Fruit fly (Drosophila melanogaster): ENCODE data around the gene Hsc70-3.

Hsc70-3 gene

dm6 chrX:11854758-11855465 is 48.0 kb upstream of the Hsc70-3 start, which contains the start of the genes CG10347 and ATP7 (continued):
- TF ChIP-seq Dp (GFP tag; optimal IDR thresholded peaks at IDR 0.05), result peak; percentile 53
- peak; percentile 10 for TF ChIP-seq Mad (GFP tag; optimal IDR thresholded peaks at IDR 0.05)
- peak; percentile 49 for TF ChIP-seq gem (tag; optimal IDR thresholded peaks at IDR 0.05)
- no peak for TF ChIP-seq CG8359 (GFP tag; optimal IDR thresholded peaks at IDR 0.05; ENCODE audit: borderline replicate concordance)
- no peak for TF ChIP-seq Lim3 (GFP tag; IDR thresholded peaks at IDR 0.05)
- no peak for TF ChIP-seq cato (GFP tag; optimal IDR thresholded peaks at IDR 0.05; ENCODE audit: borderline replicate concordance)
- TF ChIP-seq phol (tag; optimal IDR thresholded peaks at IDR 0.05), result peak; percentile 38
- no peak for TF ChIP-seq CG10979 (tag; optimal IDR thresholded peaks at IDR 0.05)
- TF ChIP-seq amos (GFP tag; IDR thresholded peaks at IDR 0.05; ENCODE audit: partially characterized antibody), result peak; percentile 86
- peak; percentile 47 for TF ChIP-seq nom (GFP tag; optimal IDR thresholded peaks at IDR 0.05)
- no peak for TF ChIP-seq Ssrp (tag; optimal IDR thresholded peaks at IDR 0.05)
- no peak for TF ChIP-seq klu (GFP tag; IDR thresholded peaks at IDR 0.05)
- no peak for TF ChIP-seq Abd-B (GFP tag; optimal IDR thresholded peaks at IDR 0.05)
- TF ChIP-seq inv (GFP tag; IDR thresholded peaks at IDR 0.05; ENCODE audit: partially characterized antibody), result peak; percentile 86
- TF ChIP-seq CG15479 (GFP tag; optimal IDR thresholded peaks at IDR 0.05), result no peak
- no peak for TF ChIP-seq zf30C (GFP tag; optimal IDR thresholded peaks at IDR 0.05)
- no peak for TF ChIP-seq gsb-n (tag; optimal IDR thresholded peaks at IDR 0.05)
- TF ChIP-seq NC2β (GFP tag; optimal IDR thresholded peaks at IDR 0.05), result peak; percentile 51
- TF ChIP-seq cg (GFP tag; optimal IDR thresholded peaks at IDR 0.05), result no peak
- TF ChIP-seq CG13296 (GFP tag; optimal IDR thresholded peaks at IDR 0.05), result peak; percentile 6
- no peak for TF ChIP-seq Ada2b (GFP tag; IDR thresholded peaks at IDR 0.05)
- TF ChIP-seq Sin3A (optimal IDR thresholded peaks at IDR 0.05), result peak; percentile 72
- TF ChIP-seq Usf (GFP tag; optimal IDR thresholded peaks at IDR 0.05), result no peak
- TF ChIP-seq CG11695 (GFP tag; IDR thresholded peaks at IDR 0.05), result no peak
- TF ChIP-seq repo (GFP tag; optimal IDR thresholded peaks at IDR 0.05), result peak; percentile 25
- TF ChIP-seq CG10543 (GFP tag; optimal IDR thresholded peaks at IDR 0.05), result peak; percentile 33
- TF ChIP-seq CG6791 (GFP tag; IDR thresholded peaks at IDR 0.05; ENCODE audit: partially characterized antibody), result peak; percentile 86
- peak; percentile 49 for TF ChIP-seq CG14710 (tag; optimal IDR thresholded peaks at IDR 0.05)
- TF ChIP-seq mld (GFP tag; IDR thresholded peaks at IDR 0.05; ENCODE audit: partially characterized antibody), result no peak; the same call in 2 of the 3 replicates
- peak; percentile 19 for TF ChIP-seq CG12155 (GFP tag; optimal IDR thresholded peaks at IDR 0.05)
- no peak for TF ChIP-seq CG3838 (GFP tag; optimal IDR thresholded peaks at IDR 0.05)
- TF ChIP-seq gcm (GFP tag; optimal IDR thresholded peaks at IDR 0.05), result peak; percentile 4
- no peak for TF ChIP-seq Bdp1 (GFP tag; optimal IDR thresholded peaks at IDR 0.05)
- no peak for TF ChIP-seq CG2875 (GFP tag; optimal IDR thresholded peaks at IDR 0.05)
- TF ChIP-seq TFAM (GFP tag; optimal IDR thresholded peaks at IDR 0.05), result no peak
- TF ChIP-seq h (optimal IDR thresholded peaks at IDR 0.05), result no peak
- no peak for TF ChIP-seq Sox100B (GFP tag; optimal IDR thresholded peaks at IDR 0.05)
- no peak for TF ChIP-seq Xbp1 (GFP tag; optimal IDR thresholded peaks at IDR 0.05)
- TF ChIP-seq tgo (GFP tag; IDR thresholded peaks at IDR 0.05), result no peak
- no peak for TF ChIP-seq pros (GFP tag; optimal IDR thresholded peaks at IDR 0.05)
- peak; percentile 39 for TF ChIP-seq Hsf (GFP tag; optimal IDR thresholded peaks at IDR 0.05)
- TF ChIP-seq CG12104 (GFP tag; optimal IDR thresholded peaks at IDR 0.05), result peak; percentile 7
- TF ChIP-seq CG7786 (GFP tag; optimal IDR thresholded peaks at IDR 0.05), result peak; percentile 22
- TF ChIP-seq CG30431 (GFP tag; optimal IDR thresholded peaks at IDR 0.05), result no peak
- TF ChIP-seq sob (GFP tag; IDR thresholded peaks at IDR 0.05), result 0 out of 2 replicates have a peak, but pooled peaks have one; percentile 6
- no peak for TF ChIP-seq Awh (GFP tag; IDR thresholded peaks at IDR 0.05)
- no peak for TF ChIP-seq gt (GFP tag; IDR thresholded peaks at IDR 0.05)
- TF ChIP-seq Atf6 (GFP tag; IDR thresholded peaks at IDR 0.05), result no peak
- TF ChIP-seq Fer1 (GFP tag; optimal IDR thresholded peaks at IDR 0.05), result peak; percentile 53
- peak; percentile 97 for TF ChIP-seq Dll (GFP tag; IDR thresholded peaks at IDR 0.05; ENCODE audit: partially characterized antibody)
